Worm (Caenorhabditis elegans): Measurements from ENCODE around the gene srt-33.

ce11 chrV:14231656-14232055 is 48.0 kb downstream of the srt-33 start:
- no peak for TF ChIP-seq ceh-82 (tag; optimal IDR thresholded peaks at IDR 0.05)
- TF ChIP-seq nhr-237 (tag; optimal IDR thresholded peaks at IDR 0.05), result no peak
- TF ChIP-seq unc-62 (GFP tag; optimal IDR thresholded peaks at IDR 0.05), result no peak
- no peak for TF ChIP-seq blmp-1 (tag; optimal IDR thresholded peaks at IDR 0.05; ENCODE audit: insufficient read depth)

Measured in whole organism, L2 larva.